Worm (Caenorhabditis elegans) whole organism, midembryonic: ENCODE measurements around the gene ciao-2B.

Experiments
- T22C8.4 ChIP-seq: fragments of 200-800 bp; sonication (Bioruptor generic); IDR thresholded peaks from 2 replicates; pipeline ENCODE4 v1.3.6; 2022; ENCODE audit warnings: missing genetic modification characterization, missing compliant biosample characterization
- cog-1 ChIP-seq: sonication (generic microtip); optimal IDR thresholded peaks from 2 replicates; lab custom pipeline; 2016; ENCODE audit warnings: missing genetic modification characterization, missing compliant biosample characterization
- flt-1 ChIP-seq: fragments of 200-800 bp; sonication (Bioruptor generic); IDR thresholded peaks from 2 replicates; pipeline ENCODE4 v1.3.6; 2022; ENCODE audit warnings: missing genetic modification characterization, missing compliant biosample characterization
- ref-1 ChIP-seq: fragments of 200-800 bp; sonication (Bioruptor generic); conservative IDR thresholded peaks from 2 replicates; pipeline ENCODE4 v1.3.6; 2022; ENCODE audit warnings: missing genetic modification reagents, missing genetic modification characterization, missing compliant biosample characterization
- ztf-23 ChIP-seq: fragments of 200-800 bp; sonication (Bioruptor generic); IDR thresholded peaks from 2 replicates; pipeline ENCODE4 v1.3.6; 2022; ENCODE audit warnings: missing genetic modification reagents, missing genetic modification characterization, missing compliant biosample characterization

DNA sequence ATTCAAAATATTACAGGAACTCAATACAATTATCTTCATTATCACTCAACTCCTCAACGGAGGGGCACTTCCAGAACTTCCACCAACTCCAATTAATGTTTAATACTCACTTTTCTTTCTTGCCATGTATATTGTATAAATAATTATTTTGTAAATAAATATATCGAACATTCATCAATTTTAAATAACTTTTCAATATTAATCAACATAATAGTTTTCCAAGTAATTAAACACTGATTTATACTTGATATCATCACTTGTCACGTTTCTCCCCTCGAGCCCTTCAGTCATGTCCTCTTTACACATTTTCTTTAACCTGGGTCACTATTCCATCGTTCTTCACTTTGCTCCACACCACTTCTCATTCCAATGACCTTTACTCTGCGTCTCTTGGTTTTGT is 36.4 kb downstream of the ciao-2B start, which contains the start of gene mig-18:
- no peak for TF ChIP-seq ztf-23 (GFP tag; lab: Robert Waterston, UW)
- TF ChIP-seq ref-1 (GFP tag; lab: Robert Waterston, UW), result no peak
- no peak for TF ChIP-seq flt-1 (GFP tag; lab: Robert Waterston, UW)
- no peak for TF ChIP-seq cog-1
- no peak for TF ChIP-seq T22C8.4 (GFP tag; lab: Robert Waterston, UW)
